Fruit fly (Drosophila melanogaster): ENCODE measurements around the gene CG31204.

CG31204 gene

dm6 chr3R:31393427-31393826 is at the start of gene CG31204:
Gene CG31204, minus strand, starts transcription at chr3R:31393527.
- no peak for TF ChIP-seq noc (tag; optimal IDR thresholded peaks at IDR 0.05)

DNA sequence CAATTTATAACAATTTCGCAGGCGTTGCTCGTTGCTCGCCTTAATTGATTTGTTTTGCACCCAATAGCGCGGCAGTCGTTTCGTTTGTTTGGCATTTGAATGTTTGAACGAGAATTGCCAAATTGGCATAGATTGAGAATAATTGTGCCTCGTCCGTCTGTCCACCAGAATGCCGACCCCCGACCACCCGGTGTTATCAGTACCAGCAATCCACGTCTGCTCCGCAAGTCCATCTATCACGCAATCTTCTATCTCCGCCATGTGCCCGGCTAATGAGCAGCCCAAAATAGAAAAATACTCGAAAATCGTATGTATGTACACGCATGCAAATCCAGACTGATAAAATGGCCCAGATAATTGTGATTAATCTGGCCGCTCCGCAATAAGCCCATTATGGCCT is 49.7 kb upstream of the CG31204 start:
- TF ChIP-seq noc (tag; optimal IDR thresholded peaks at IDR 0.05): peak; percentile 55

dm6 chr3R:31440561-31440960 is 47.2 kb upstream of the CG31204 start:
- no peak for TF ChIP-seq noc (tag; optimal IDR thresholded peaks at IDR 0.05)

dm6 chr3R:31439986-31440385 is 46.7 kb upstream of the CG31204 start:
- TF ChIP-seq noc (tag; optimal IDR thresholded peaks at IDR 0.05): no peak

- no peak for TF ChIP-seq noc (tag; optimal IDR thresholded peaks at IDR 0.05)
Observed at dm6 chr3R:31438856-31439255, 45.5 kb upstream of the CG31204 start.

DNA sequence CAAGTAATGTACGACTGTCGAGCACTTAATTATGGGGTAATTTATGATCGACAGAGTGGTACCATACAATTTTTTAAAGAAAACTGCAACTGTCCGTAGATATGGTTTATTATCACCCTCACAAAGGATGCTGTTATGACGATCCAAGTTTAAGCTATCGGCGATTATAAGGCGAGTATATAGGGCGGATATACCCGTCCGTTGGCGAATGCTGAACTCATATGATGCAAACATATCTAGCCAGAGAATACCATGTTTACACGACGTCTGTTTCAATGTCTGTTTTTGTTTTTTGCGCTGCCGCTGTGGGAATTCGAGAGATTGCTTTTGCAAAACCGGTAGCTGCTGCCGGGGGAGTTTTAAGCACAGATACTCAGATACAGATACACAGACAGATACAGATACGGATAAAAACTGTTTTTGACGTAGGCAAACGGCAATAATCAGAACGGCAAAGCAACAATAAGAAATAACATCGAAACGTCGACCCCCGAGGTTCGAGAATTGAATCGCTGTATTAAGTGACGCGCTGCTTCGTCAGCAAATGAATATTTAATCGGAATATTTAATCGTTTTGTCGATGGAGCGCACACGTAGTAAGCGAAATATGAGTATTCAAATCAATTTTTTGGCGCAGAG is 44.2 kb upstream of the CG31204 start:
- no peak for TF ChIP-seq noc (tag; optimal IDR thresholded peaks at IDR 0.05)

DNA sequence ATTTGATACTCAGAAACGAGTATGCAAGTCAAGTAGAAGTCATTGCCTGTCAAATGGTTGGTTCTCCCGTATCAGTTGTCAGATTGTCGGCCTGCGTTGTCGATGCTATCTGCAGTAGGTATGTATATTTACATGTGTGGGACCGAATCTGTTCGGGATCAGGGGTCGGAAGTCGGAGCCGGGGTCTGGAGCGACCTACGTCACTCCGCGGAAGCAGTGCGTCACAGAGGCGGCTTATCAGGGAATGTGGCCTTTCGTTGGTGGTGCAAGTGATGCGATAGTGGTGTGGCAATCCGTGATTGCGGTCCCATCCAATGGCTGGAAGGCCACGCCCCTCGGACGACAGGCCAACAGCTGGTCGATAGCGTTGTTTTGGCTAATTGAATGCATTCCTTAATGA is 42.3 kb upstream of the CG31204 start:
- TF ChIP-seq noc (tag; optimal IDR thresholded peaks at IDR 0.05): peak; percentile 3

DNA sequence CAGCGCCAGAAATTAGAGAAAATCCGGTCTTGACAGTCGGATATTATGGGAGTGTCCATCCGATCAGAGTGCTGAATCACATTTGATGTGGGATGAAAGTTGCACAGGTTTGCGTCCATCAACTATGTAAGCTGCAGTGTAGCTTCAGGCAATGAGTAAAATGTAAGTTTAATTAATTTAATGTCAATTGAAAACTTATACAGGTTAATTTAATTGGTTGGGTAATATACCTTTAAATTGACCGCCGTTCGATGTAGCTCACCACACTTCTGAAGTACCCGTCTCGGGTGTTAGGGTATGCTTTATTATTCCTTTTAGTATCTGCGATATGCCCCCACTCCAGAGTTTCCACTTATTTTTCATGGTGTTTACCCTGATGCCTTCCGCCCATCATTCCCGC is 31.1 kb upstream of the CG31204 start:
- no peak for TF ChIP-seq noc (tag; optimal IDR thresholded peaks at IDR 0.05)

DNA sequence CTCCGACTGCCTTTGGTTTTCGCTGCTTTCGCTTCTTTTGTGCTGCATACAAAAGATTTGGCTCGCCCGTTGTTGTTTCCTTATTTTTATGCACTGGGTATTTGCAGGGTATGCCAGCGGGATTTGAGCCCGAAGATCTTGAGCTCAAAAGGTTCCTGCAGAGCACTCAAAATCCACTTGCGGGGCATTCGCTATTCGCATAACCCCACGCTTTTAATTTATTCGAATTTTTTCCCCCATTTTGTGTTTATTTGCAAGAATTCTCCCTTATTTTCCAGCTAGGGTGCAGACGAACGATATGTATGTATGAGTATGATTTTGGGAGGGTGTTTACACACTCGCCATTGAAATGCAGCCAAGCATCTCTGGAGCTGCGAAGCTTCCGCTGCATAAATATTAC is 28.7 kb upstream of the CG31204 start:
- TF ChIP-seq noc (tag; optimal IDR thresholded peaks at IDR 0.05): no peak

DNA sequence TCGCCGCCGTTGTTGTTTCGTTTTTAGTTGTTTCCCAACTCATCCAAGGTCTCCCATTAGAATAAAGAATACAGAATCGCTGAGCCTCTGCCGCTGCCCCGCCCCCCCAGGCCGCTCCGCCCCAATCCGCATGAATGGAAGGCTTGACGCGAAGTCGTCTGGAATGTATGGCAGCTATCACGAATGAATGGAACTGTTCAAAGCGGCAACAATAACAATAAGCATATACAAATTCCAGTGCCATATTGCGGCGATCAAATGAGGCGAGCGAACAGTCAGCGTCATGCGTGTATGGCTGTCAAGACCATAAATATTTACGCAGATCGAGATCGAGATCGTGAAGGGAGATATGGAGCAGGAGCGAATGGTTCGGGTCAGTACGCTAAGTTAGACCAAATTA is 27.3 kb upstream of the CG31204 start:
- no peak for TF ChIP-seq noc (tag; optimal IDR thresholded peaks at IDR 0.05)

- TF ChIP-seq noc (tag; optimal IDR thresholded peaks at IDR 0.05): no peak
Observed at dm6 chr3R:31419531-31419930, 26.2 kb upstream of the CG31204 start.

DNA sequence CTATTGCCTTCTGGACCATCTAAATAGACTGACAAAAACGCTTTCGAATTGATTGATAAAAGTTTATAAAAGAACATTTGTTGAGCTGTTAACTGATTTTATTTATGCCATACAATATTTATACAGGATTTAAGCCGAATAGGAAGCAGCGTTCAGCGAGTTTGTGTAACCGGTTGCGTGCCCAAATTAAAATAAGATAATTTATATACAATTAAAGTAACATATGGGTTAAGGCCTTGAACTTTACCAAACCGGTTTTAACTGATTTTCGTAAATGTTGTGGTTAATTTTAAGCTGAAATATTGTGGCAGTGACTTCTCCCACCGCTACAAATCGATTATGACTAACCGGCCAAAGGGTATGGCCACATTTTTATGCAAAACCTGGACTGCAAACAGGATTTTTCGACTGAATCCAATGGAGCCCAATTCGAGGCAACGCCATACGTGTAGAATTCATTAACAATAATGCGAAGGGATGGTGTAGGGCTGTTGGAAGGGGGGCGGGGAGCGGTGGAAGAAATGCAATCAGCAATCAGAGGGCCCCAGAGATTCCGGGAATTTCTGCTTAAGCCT is 16.4 kb upstream of the CG31204 start:
- TF ChIP-seq noc (tag; optimal IDR thresholded peaks at IDR 0.05): no peak

DNA sequence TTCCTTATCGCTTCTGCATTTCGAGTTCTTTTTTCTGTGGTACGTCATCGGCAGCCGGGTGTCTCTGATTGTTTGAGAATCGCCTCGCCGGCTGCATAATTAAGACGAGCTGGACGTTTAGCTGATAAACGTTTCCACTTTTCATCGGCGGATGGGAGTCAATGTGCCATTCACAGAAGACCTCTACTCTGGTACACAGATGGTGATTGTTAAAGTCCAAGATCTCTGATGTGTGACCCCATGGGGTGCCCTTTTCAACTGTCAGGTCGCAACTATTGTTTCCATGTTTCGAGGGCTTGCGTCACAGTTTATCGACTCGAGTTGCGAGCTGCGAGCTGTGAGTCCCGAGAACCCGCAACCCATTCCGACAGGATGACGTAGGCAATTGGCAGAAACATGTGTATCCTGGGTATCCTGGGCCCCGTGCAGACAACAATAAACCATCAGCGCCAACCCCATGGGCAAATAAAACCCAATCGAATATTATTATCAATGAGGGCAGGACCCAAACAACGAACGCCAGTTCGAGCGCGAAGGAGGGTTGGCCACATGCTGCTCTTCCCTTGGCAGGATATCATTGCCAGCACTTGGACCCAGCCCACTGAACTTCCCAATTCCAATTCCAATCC is 13.8 kb upstream of the CG31204 start:
- no peak for TF ChIP-seq noc (tag; optimal IDR thresholded peaks at IDR 0.05)

- no peak for TF ChIP-seq noc (tag; optimal IDR thresholded peaks at IDR 0.05)
Observed at dm6 chr3R:31405277-31406207, 12.2 kb upstream of the CG31204 start, which contains the start of gene PNPase. Gene PNPase, minus strand, starts transcription at chr3R:31405452.

DNA sequence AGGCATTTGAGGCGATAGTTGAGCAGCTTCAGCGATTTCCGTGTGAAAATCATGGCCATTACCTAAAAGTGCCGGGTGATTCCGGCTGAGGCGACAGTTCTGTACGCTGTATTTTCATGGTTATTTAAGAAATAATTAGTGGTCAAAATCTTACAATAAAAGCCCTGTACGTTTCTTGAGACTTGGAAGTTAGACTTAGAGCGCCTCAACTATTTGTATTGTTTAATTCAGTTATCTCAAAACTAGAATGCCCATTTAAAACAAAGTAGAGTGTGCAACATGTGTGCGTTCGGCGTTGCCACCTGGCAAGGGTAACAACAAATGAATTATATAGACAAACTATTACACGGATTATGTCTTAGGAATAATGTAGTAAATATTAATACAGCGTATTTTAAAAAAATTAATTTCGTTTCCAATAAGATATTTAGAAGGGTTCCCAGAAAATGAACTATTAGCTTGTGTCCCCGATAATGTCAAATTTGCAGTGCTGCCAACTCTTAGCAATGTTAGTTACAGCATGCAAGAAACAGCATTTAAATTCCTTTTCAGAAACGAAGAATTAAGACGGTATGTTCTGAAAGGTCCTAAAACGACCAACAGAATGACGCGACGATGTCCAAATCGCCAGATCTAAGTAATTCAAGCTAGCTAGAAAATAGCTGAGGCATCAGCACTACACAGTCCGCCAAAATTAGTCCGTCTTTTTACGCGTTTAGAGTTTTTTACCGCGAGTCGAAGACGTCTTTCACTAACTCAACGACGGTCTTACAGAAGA is 11.4 kb upstream of the CG31204 start, which contains the start of gene Gprk2:
TSS of gene Gprk2 (plus strand) at position 747 of the 778 bp plus-strand sequence.
- TF ChIP-seq noc (tag; optimal IDR thresholded peaks at IDR 0.05): peak; percentile 98
